Fruit fly (Drosophila melanogaster): ENCODE results near the gene CG12123.
A peak's percentile ranks its signal among the peaks of the same experiment; 100 is the strongest.

CG12123 gene

DNA sequence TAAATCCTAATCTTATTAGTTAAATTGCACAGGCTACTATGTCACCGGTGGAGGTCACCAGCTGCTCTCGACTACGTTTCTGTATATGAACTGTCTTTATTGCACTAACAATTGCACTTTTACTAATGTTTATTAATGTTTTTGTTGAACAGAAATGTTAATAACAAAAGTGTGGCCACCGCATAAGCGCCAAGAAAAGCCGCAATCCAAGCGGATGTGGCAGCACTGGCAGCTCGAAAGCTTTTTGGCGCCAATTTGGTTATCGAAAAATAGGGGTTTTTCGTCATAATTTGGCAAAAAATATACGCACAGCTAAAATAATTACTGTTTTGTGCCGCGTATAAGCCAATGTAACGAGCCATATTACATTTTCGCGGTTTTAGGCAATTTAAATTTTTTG is at the start of gene CG12123:
Gene CG12123, minus strand, starts transcription at position 188 of the 400 bp plus-strand sequence.
- TF ChIP-seq ttk (optimal IDR thresholded peaks at IDR 0.05), result no peak
- TF ChIP-seq Sin3A (optimal IDR thresholded peaks at IDR 0.05), result no peak
- TF ChIP-seq insv (optimal IDR thresholded peaks at IDR 0.05), result no peak

dm6 chrX:8491452-8492046 is 49.4 kb upstream of the CG12123 start:
- peak; percentile 9 for TF ChIP-seq h (optimal IDR thresholded peaks at IDR 0.05)
- no peak for TF ChIP-seq Myc (optimal IDR thresholded peaks at IDR 0.05)
- TF ChIP-seq insv (optimal IDR thresholded peaks at IDR 0.05), result peak; percentile 25

dm6 chrX:8490976-8491345 is 48.8 kb upstream of the CG12123 start:
- TF ChIP-seq insv (optimal IDR thresholded peaks at IDR 0.05) (no peak), psq (optimal IDR thresholded peaks at IDR 0.05) (no peak), ttk (optimal IDR thresholded peaks at IDR 0.05) (no peak), Sin3A (optimal IDR thresholded peaks at IDR 0.05) (no peak), Myc (optimal IDR thresholded peaks at IDR 0.05) (no peak), h (optimal IDR thresholded peaks at IDR 0.05) (no peak)

DNA sequence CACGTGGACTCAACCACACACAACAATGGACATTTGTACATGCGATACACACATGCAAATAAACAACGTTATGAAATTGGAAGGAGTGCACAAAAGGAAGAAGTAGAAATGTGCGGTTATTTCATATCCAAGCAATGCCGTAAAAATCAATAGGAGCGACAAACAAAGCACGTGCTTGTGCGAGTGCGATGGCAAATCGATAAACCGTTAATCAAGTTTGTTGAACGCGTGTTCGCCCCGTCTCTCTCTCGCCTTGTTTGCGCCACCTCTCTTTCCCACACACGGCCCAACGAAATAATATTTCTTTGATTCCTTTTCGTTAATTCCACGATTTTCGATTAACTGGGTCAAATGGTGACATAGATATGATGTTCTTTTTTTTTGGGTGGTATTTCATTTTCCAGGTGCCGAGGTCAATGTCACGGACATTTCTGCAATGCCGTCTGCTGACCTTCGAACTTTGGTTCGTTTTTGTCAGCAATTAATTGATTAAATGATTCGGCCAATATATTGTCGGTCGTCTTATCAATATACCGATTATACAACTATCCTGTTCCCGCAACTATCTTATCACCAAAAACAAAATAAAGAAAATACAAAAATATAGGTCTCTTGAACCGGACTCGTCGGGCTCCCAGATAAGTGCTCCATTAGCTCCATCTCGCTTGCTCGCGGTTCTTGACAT is 48.3 kb upstream of the CG12123 start:
- TF ChIP-seq h (optimal IDR thresholded peaks at IDR 0.05), result no peak

dm6 chrX:8489485-8489970 is 47.4 kb upstream of the CG12123 start, which contains the start of gene otu:
Gene otu, minus strand, starts transcription at chrX:8489535.
- TF ChIP-seq Myc (optimal IDR thresholded peaks at IDR 0.05) (no peak), h (optimal IDR thresholded peaks at IDR 0.05) (no peak), ttk (optimal IDR thresholded peaks at IDR 0.05) (no peak), insv (optimal IDR thresholded peaks at IDR 0.05) (no peak), psq (optimal IDR thresholded peaks at IDR 0.05) (no peak), Sin3A (optimal IDR thresholded peaks at IDR 0.05) (no peak)

dm6 chrX:8489048-8489447 is 46.9 kb upstream of the CG12123 start, which contains the start of gene CG33181:
Gene CG33181, plus strand, starts transcription at chrX:8489348.
- TF ChIP-seq psq (optimal IDR thresholded peaks at IDR 0.05) (no peak), insv (optimal IDR thresholded peaks at IDR 0.05) (no peak), Myc (optimal IDR thresholded peaks at IDR 0.05) (no peak)

dm6 chrX:8484778-8485177 is 42.6 kb upstream of the CG12123 start:
- TF ChIP-seq Sin3A (optimal IDR thresholded peaks at IDR 0.05) (no peak), ttk (optimal IDR thresholded peaks at IDR 0.05) (no peak), Myc (optimal IDR thresholded peaks at IDR 0.05) (no peak), insv (optimal IDR thresholded peaks at IDR 0.05) (no peak), psq (optimal IDR thresholded peaks at IDR 0.05) (no peak), h (optimal IDR thresholded peaks at IDR 0.05) (no peak)

DNA sequence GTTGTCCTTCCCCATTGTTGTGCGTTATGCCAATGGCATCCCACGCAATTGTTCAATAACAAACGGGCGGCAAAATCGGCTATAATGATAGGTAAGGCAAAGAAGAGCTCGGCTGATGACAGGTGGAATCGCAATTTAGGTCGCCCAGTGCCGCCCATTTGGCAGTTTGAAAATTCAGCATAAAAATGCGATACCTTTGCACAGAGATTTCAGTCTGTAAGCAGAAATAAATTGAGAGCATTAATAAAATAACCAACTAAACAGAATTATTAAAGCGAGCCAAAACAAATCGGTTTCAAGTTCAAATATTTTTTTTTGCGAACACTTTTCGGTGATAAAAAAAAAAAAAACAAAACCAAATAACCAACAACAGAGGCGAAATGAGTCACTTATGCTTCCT is 41.5 kb upstream of the CG12123 start, which contains the start of gene CG33223:
Gene CG33223, minus strand, starts transcription at position 215 of the 400 bp plus-strand sequence.
- TF ChIP-seq insv (optimal IDR thresholded peaks at IDR 0.05) (no peak), ttk (optimal IDR thresholded peaks at IDR 0.05) (no peak), Myc (optimal IDR thresholded peaks at IDR 0.05) (no peak), Sin3A (optimal IDR thresholded peaks at IDR 0.05) (no peak), h (optimal IDR thresholded peaks at IDR 0.05) (no peak), psq (optimal IDR thresholded peaks at IDR 0.05) (no peak)

DNA sequence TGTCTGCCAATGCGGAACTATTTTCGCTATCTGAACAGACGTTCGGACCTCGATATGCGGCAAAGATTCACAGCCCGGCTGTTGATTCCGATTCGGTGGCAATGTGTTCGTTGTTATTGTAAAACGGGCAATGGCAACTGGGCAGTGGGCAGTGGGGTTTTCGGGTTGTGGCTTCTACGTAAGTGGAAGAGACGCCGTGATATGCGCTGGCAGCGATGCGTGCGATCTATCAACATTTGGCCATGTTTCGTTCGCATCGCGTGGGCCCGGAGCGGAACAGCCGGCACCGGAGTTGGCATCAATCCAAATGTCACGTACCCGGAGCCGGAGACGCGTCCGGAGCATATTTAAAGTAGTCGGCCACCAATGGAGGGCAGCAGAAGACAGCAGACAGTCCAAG is 39.3 kb upstream of the CG12123 start, which contains the start of gene Cp38:
Gene Cp38, plus strand, starts transcription at position 376 of the 400 bp plus-strand sequence.
- TF ChIP-seq h (optimal IDR thresholded peaks at IDR 0.05), result no peak
- TF ChIP-seq Sin3A (optimal IDR thresholded peaks at IDR 0.05), result no peak
- TF ChIP-seq insv (optimal IDR thresholded peaks at IDR 0.05), result no peak
- no peak for TF ChIP-seq Myc (optimal IDR thresholded peaks at IDR 0.05)
- TF ChIP-seq ttk (optimal IDR thresholded peaks at IDR 0.05), result no peak
- no peak for TF ChIP-seq psq (optimal IDR thresholded peaks at IDR 0.05)

dm6 chrX:8479031-8479568 is 37.0 kb upstream of the CG12123 start, which contains the start of gene Cp36:
Gene Cp36, plus strand, starts transcription at chrX:8479319.
- TF ChIP-seq Sin3A (optimal IDR thresholded peaks at IDR 0.05) (no peak), ttk (optimal IDR thresholded peaks at IDR 0.05) (no peak), insv (optimal IDR thresholded peaks at IDR 0.05) (no peak), h (optimal IDR thresholded peaks at IDR 0.05) (no peak), Myc (optimal IDR thresholded peaks at IDR 0.05) (no peak), psq (optimal IDR thresholded peaks at IDR 0.05) (no peak)

dm6 chrX:8476817-8477216 is 34.7 kb upstream of the CG12123 start, which contains the start of gene Cp7Fc:
Gene Cp7Fc, plus strand, starts transcription at chrX:8477117.
- TF ChIP-seq Sin3A (optimal IDR thresholded peaks at IDR 0.05) (no peak), insv (optimal IDR thresholded peaks at IDR 0.05) (no peak), Myc (optimal IDR thresholded peaks at IDR 0.05) (no peak), ttk (optimal IDR thresholded peaks at IDR 0.05) (no peak), psq (optimal IDR thresholded peaks at IDR 0.05) (no peak), h (optimal IDR thresholded peaks at IDR 0.05) (no peak)

DNA sequence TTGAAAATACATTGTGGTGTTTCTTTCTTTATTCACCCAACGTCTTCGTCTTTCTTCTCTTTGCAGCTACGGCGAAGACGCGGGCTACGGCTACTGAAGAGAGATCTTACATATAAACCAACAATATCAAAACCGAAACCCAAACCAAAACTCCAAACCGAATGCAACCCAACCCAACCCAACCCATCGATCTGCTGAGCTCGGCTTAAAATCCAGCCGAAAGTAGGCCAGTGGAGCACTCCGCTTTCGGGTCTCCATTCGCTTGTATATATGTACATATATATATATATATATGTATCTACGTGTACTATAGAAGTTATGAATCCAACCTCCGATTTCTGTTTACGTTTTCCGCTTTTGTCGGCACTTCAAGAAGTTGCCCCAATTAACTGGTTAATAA is 33.5 kb upstream of the CG12123 start:
- no peak for TF ChIP-seq psq (optimal IDR thresholded peaks at IDR 0.05)
- no peak for TF ChIP-seq ttk (optimal IDR thresholded peaks at IDR 0.05)
- TF ChIP-seq h (optimal IDR thresholded peaks at IDR 0.05), result no peak
- TF ChIP-seq insv (optimal IDR thresholded peaks at IDR 0.05), result no peak
- no peak for TF ChIP-seq Sin3A (optimal IDR thresholded peaks at IDR 0.05)
- no peak for TF ChIP-seq Myc (optimal IDR thresholded peaks at IDR 0.05)

Data from Kc167 (cell line).